Worm (Caenorhabditis elegans) whole organism, L3 larva: Measurements from ENCODE around the gene lips-6.

Experiments used
- ama-1 ChIP-seq: fragments of 150-350 bp; optimal IDR thresholded peaks from 2 replicates; lab custom pipeline; 2018
- ceh-28 ChIP-seq: fragments of 150-350 bp; optimal IDR thresholded peaks from 2 replicates; lab custom pipeline; 2014; ENCODE audit warnings: missing biosample characterization, missing genetic modification reagents, missing genetic modification characterization
- ceh-82 ChIP-seq: fragments of 150-350 bp; optimal IDR thresholded peaks from 2 replicates; lab custom pipeline; 2014; ENCODE audit warnings: missing biosample characterization, missing genetic modification characterization
- nhr-67 ChIP-seq: fragments of 150-350 bp; optimal IDR thresholded peaks from 2 replicates; lab custom pipeline; 2014; ENCODE audit warnings: missing biosample characterization, missing genetic modification characterization

ce11 chrIV:11970171-11970570, 45.3 kb downstream of the lips-6 start, which contains the start of gene ZK829.9:
- no peak for TF ChIP-seq ceh-82 (tag; lab: Kevin White, UChicago)
- no peak for TF ChIP-seq nhr-67 (tag; lab: Kevin White, UChicago)
- TF ChIP-seq ama-1, result no peak
- no peak for TF ChIP-seq ceh-28 (tag; lab: Kevin White, UChicago)
